Worm (Caenorhabditis elegans): ENCODE results near the gene M162.7.

DNA sequence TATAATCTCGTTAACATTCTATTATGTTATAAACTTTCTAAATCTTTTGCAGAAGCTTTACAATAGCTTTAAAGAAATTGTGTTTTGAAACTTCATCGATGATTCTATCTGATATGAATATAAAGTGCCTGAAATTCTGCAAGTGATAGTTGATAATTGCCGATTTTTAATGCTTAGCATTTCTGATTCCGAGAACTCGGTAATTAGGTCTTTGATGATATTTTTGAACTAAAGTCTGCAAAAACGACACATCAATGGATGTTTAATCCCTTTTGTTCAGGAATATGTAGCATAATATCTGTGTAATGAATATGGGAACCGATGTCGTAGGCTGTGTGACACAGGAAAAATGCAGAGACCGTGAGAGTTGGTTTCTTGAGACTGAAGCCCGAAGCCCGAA, 8.0 kb upstream of the M162.7 start:
- no peak for TF ChIP-seq mdl-1 (tag; optimal IDR thresholded peaks at IDR 0.05)
- no peak for TF ChIP-seq pag-3 (tag; optimal IDR thresholded peaks at IDR 0.05; ENCODE audit: borderline replicate concordance, insufficient read depth)
- TF ChIP-seq elt-3 (tag; optimal IDR thresholded peaks at IDR 0.05): no peak
- no peak for TF ChIP-seq nhr-19 (GFP tag; conservative IDR thresholded peaks at IDR 0.05)
- no peak for TF ChIP-seq lin-14 (GFP tag; optimal IDR thresholded peaks at IDR 0.05)
- TF ChIP-seq nhr-28 (tag; optimal IDR thresholded peaks at IDR 0.05): no peak
- no peak for TF ChIP-seq nhr-12 (tag; optimal IDR thresholded peaks at IDR 0.05)

Data from whole organism, L1 larva.